Worm (Caenorhabditis elegans) whole organism, midembryonic: Measurements from ENCODE around the gene T25D1.3.

Experiments
- T22C8.4 ChIP-seq: fragments of 200-800 bp; sonication (Bioruptor generic); IDR thresholded peaks from 2 replicates; pipeline ENCODE4 v1.3.6; 2022; ENCODE audit warnings: missing genetic modification characterization, missing compliant biosample characterization
- cog-1 ChIP-seq: sonication (generic microtip); optimal IDR thresholded peaks from 2 replicates; lab custom pipeline; 2016; ENCODE audit warnings: missing genetic modification characterization, missing compliant biosample characterization
- med-1 ChIP-seq: sonication (generic microtip); optimal IDR thresholded peaks from 2 replicates; lab custom pipeline; 2017; ENCODE audit warnings: missing genetic modification characterization, mild to moderate bottlenecking, missing compliant biosample characterization, antibody characterized with exemption, missing genetic modification reagents; ENCODE audit not compliant: insufficient read depth
- ref-1 ChIP-seq: fragments of 200-800 bp; sonication (Bioruptor generic); conservative IDR thresholded peaks from 2 replicates; pipeline ENCODE4 v1.3.6; 2022; ENCODE audit warnings: missing genetic modification reagents, missing genetic modification characterization, missing compliant biosample characterization
- tab-1 ChIP-seq: fragments of 200-800 bp; sonication (Bioruptor generic); IDR thresholded peaks from 2 replicates; pipeline ENCODE4 v1.3.6; 2022; ENCODE audit warnings: missing genetic modification characterization, missing compliant biosample characterization
- ztf-23 ChIP-seq: fragments of 200-800 bp; sonication (Bioruptor generic); IDR thresholded peaks from 2 replicates; pipeline ENCODE4 v1.3.6; 2022; ENCODE audit warnings: missing genetic modification reagents, missing genetic modification characterization, missing compliant biosample characterization
- ztf-29 ChIP-seq: fragments of 200-800 bp; sonication (Bioruptor generic); IDR thresholded peaks from 2 replicates; pipeline ENCODE4 v1.3.6; 2022; ENCODE audit warnings: missing genetic modification reagents, missing genetic modification characterization, missing compliant biosample characterization

DNA sequence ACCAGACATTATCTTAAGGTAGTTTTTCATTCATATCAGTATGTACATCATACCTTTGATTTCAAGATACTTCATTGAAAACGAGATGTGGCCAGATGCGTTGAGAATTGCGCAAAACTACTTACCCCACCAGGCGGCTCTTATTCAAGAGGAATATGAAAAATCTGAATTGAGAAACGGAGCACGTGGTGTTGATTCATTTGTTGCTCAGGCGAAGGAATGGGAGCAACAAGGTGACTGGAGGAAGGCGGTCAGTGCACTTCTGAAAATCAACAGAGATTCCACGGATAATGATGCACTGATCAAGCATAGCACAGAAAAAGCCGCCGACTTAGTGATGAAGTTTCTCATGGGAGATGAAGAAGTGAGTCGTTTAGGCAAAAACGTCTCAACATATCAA, 42.8 kb downstream of the T25D1.3 start:
- no peak for TF ChIP-seq cog-1
- no peak for TF ChIP-seq med-1 (GFP tag; lab: Kevin White, UChicago)
- no peak for TF ChIP-seq T22C8.4
- TF ChIP-seq ztf-23 (GFP tag; lab: Robert Waterston, UW), result no peak
- TF ChIP-seq ref-1 (GFP tag; lab: Robert Waterston, UW), result no peak
- TF ChIP-seq ztf-29, result no peak
- TF ChIP-seq tab-1 (GFP tag; lab: Robert Waterston, UW), result no peak
